Fruit fly (Drosophila melanogaster) whole organism, embryonic: ENCODE measurements around the gene CG13239.

ENCODE experiments used
- Adf1 ChIP-seq: fragments of 200-800 bp; sonication (Bioruptor generic); IDR thresholded peaks from 2 replicates; pipeline ENCODE4 v1.3.6; 2022; ENCODE audit warnings: missing biosample characterization, missing genetic modification characterization
- Asciz ChIP-seq: fragments of 200-800 bp; sonication (Bioruptor generic); optimal IDR thresholded peaks from 2 replicates; lab custom pipeline; 2017; ENCODE audit warnings: missing biosample characterization, mild to moderate bottlenecking, missing genetic modification characterization, missing genetic modification reagents
- CG10274 ChIP-seq: fragments of 200-800 bp; sonication (Bioruptor generic); optimal IDR thresholded peaks from 3 replicates; lab custom pipeline; 2017; ENCODE audit warnings: missing biosample characterization, mild to moderate bottlenecking, missing genetic modification characterization
- CG10321 ChIP-seq: fragments of 200-800 bp; sonication (Bioruptor generic); IDR thresholded peaks from 2 replicates; pipeline ENCODE4 v1.3.6; 2022; ENCODE audit warnings: missing biosample characterization, missing genetic modification characterization
- CG10565 ChIP-seq: fragments of 200-800 bp; sonication (Bioruptor generic); optimal IDR thresholded peaks from 3 replicates; lab custom pipeline; 2016; ENCODE audit warnings: missing biosample characterization, mild to moderate bottlenecking, missing genetic modification characterization
- CG11093 ChIP-seq: fragments of 200-800 bp; sonication (Bioruptor generic); IDR thresholded peaks from 3 replicates; pipeline ENCODE4 v1.3.6; 2022; ENCODE audit warnings: missing biosample characterization, missing genetic modification characterization
- CG11398 ChIP-seq: fragments of 200-800 bp; sonication (Bioruptor generic); optimal IDR thresholded peaks from 2 replicates; lab custom pipeline; 2016; ENCODE audit warnings: missing biosample characterization, missing genetic modification characterization
- CG11504 ChIP-seq: fragments of 200-800 bp; sonication (Bioruptor generic); optimal IDR thresholded peaks from 3 replicates; lab custom pipeline; 2019; ENCODE audit warnings: missing biosample characterization, mild to moderate bottlenecking, missing genetic modification characterization, moderate library complexity
- CG11560 ChIP-seq: fragments of 200-800 bp; sonication (Bioruptor generic); IDR thresholded peaks from 3 replicates; pipeline ENCODE4 v1.3.6; 2022; ENCODE audit warnings: missing biosample characterization, missing genetic modification characterization
- CG12659 ChIP-seq: fragments of 200-800 bp; sonication (Bioruptor generic); optimal IDR thresholded peaks from 3 replicates; lab custom pipeline; 2017; ENCODE audit warnings: mild to moderate bottlenecking, missing biosample characterization, missing genetic modification reagents, missing genetic modification characterization
- CG17186 ChIP-seq: fragments of 200-800 bp; sonication (Bioruptor generic); optimal IDR thresholded peaks from 3 replicates; lab custom pipeline; 2017; ENCODE audit warnings: missing biosample characterization, missing genetic modification reagents, missing genetic modification characterization
- CG1792 ChIP-seq: fragments of 200-800 bp; sonication (Bioruptor generic); optimal IDR thresholded peaks from 2 replicates; lab custom pipeline; 2016; ENCODE audit warnings: missing biosample characterization, missing genetic modification characterization
- CG18619 ChIP-seq: fragments of 200-800 bp; sonication (Bioruptor generic); optimal IDR thresholded peaks from 3 replicates; lab custom pipeline; 2017; ENCODE audit warnings: missing biosample characterization, mild to moderate bottlenecking, missing genetic modification characterization
- CG2116 ChIP-seq: fragments of 200-800 bp; sonication (Bioruptor generic); optimal IDR thresholded peaks from 3 replicates; lab custom pipeline; 2018; ENCODE audit warnings: missing biosample characterization, mild to moderate bottlenecking, missing genetic modification characterization
- CG3163 ChIP-seq: fragments of 200-800 bp; sonication (Bioruptor generic); optimal IDR thresholded peaks from 3 replicates; lab custom pipeline; 2016; ENCODE audit warnings: missing biosample characterization, missing genetic modification characterization
- CG3281 ChIP-seq: fragments of 200-800 bp; sonication (Bioruptor generic); optimal IDR thresholded peaks from 3 replicates; lab custom pipeline; 2017; ENCODE audit warnings: missing biosample characterization, mild to moderate bottlenecking, missing genetic modification characterization
- CG34224 ChIP-seq: fragments of 200-800 bp; sonication (Bioruptor generic); IDR thresholded peaks from 3 replicates; pipeline ENCODE4 v1.3.6; 2022; ENCODE audit warnings: missing biosample characterization, missing genetic modification characterization; ENCODE audit not compliant: partially characterized antibody
- CG6654 ChIP-seq: fragments of 200-800 bp; sonication (Bioruptor generic); optimal IDR thresholded peaks from 2 replicates; lab custom pipeline; 2017; ENCODE audit warnings: missing biosample characterization, mild to moderate bottlenecking, missing genetic modification characterization
- CG6854 ChIP-seq: fragments of 200-800 bp; sonication (Bioruptor generic); optimal IDR thresholded peaks from 3 replicates; lab custom pipeline; 2017; ENCODE audit warnings: missing biosample characterization, mild to moderate bottlenecking, missing genetic modification characterization
- CG7987 ChIP-seq: fragments of 200-800 bp; sonication (Bioruptor generic); optimal IDR thresholded peaks from 2 replicates; lab custom pipeline; 2018; ENCODE audit warnings: missing biosample characterization, mild to moderate bottlenecking, missing genetic modification characterization, moderate library complexity
- Dad ChIP-seq: fragments of 200-800 bp; sonication (Bioruptor generic); optimal IDR thresholded peaks from 3 replicates; lab custom pipeline; 2016; ENCODE audit warnings: missing biosample characterization, missing genetic modification characterization
- Dip2 ChIP-seq: fragments of 200-800 bp; sonication (Bioruptor generic); IDR thresholded peaks from 2 replicates; pipeline ENCODE4 v1.3.6; 2022; ENCODE audit warnings: missing biosample characterization, missing genetic modification characterization
- E2f2 ChIP-seq: fragments of 200-800 bp; sonication (Bioruptor generic); IDR thresholded peaks from 2 replicates; pipeline ENCODE4 v1.3.6; 2022; ENCODE audit warnings: missing biosample characterization, missing genetic modification characterization
- Elba2 ChIP-seq: fragments of 200-800 bp; sonication (Bioruptor generic); optimal IDR thresholded peaks from 3 replicates; lab custom pipeline; 2016; ENCODE audit warnings: missing biosample characterization, missing genetic modification characterization
- Gsc ChIP-seq: fragments of 200-800 bp; sonication (Bioruptor generic); IDR thresholded peaks from 2 replicates; pipeline ENCODE4 v1.3.6; 2022; ENCODE audit warnings: missing biosample characterization, missing genetic modification characterization
- Jarid2 ChIP-seq: fragments of 200-800 bp; sonication (Bioruptor generic); optimal IDR thresholded peaks from 3 replicates; lab custom pipeline; 2017; ENCODE audit warnings: mild to moderate bottlenecking, missing biosample characterization, missing genetic modification reagents, missing genetic modification characterization
- Lim3 ChIP-seq: fragments of 200-800 bp; sonication (Bioruptor generic); IDR thresholded peaks from 2 replicates; pipeline ENCODE4 v1.3.6; 2022; ENCODE audit warnings: missing biosample characterization, missing genetic modification characterization
- NC2β ChIP-seq: fragments of 200-800 bp; sonication (Bioruptor generic); optimal IDR thresholded peaks from 2 replicates; lab custom pipeline; 2016; ENCODE audit warnings: missing biosample characterization, missing genetic modification characterization
- Ptx1 ChIP-seq: fragments of 200-800 bp; sonication (Bioruptor generic); IDR thresholded peaks from 2 replicates; pipeline ENCODE4 v1.3.6; 2022; ENCODE audit warnings: missing biosample characterization, missing genetic modification characterization
- Rfx ChIP-seq: fragments of 200-800 bp; sonication (Bioruptor generic); IDR thresholded peaks from 2 replicates; pipeline ENCODE4 v1.3.6; 2022; ENCODE audit warnings: missing biosample characterization, missing genetic modification characterization
- Rx ChIP-seq: fragments of 200-800 bp; sonication (Bioruptor generic); IDR thresholded peaks from 2 replicates; pipeline ENCODE4 v1.3.6; 2022; ENCODE audit warnings: missing biosample characterization, missing genetic modification characterization
- Sox100B ChIP-seq: fragments of 200-800 bp; sonication (Bioruptor generic); optimal IDR thresholded peaks from 3 replicates; lab custom pipeline; 2018; ENCODE audit warnings: missing biosample characterization, mild to moderate bottlenecking, missing genetic modification characterization
- Sox102F ChIP-seq: fragments of 200-800 bp; sonication (Bioruptor generic); optimal IDR thresholded peaks from 2 replicates; lab custom pipeline; 2018; ENCODE audit warnings: missing biosample characterization, mild to moderate bottlenecking, missing genetic modification characterization, moderate library complexity
- Taf1 ChIP-seq: fragments of 200-800 bp; sonication (Bioruptor generic); IDR thresholded peaks from 2 replicates; pipeline ENCODE4 v1.3.6; 2022; ENCODE audit warnings: missing biosample characterization, missing genetic modification characterization
- ash1 ChIP-seq: fragments of 200-800 bp; sonication (Bioruptor generic); optimal IDR thresholded peaks from 2 replicates; lab custom pipeline; 2018; ENCODE audit warnings: missing biosample characterization, mild to moderate bottlenecking, missing genetic modification characterization
- chif ChIP-seq, 2 experiments: fragments of 200-800 bp; sonication (Bioruptor generic); optimal IDR thresholded peaks; 3 replicates each; lab custom pipeline; 2016; ENCODE audit warnings: missing biosample characterization in 2 of 2, missing genetic modification characterization in 2 of 2
- corto ChIP-seq: fragments of 200-800 bp; sonication (Bioruptor generic); optimal IDR thresholded peaks from 2 replicates; lab custom pipeline; 2016; ENCODE audit warnings: missing biosample characterization, mild to moderate bottlenecking, missing genetic modification characterization, moderate library complexity
- danr ChIP-seq: fragments of 200-800 bp; sonication (Bioruptor generic); IDR thresholded peaks from 2 replicates; pipeline ENCODE4 v1.3.6; 2022; ENCODE audit warnings: missing biosample characterization, missing genetic modification characterization
- exex ChIP-seq: fragments of 200-800 bp; sonication (Bioruptor generic); optimal IDR thresholded peaks from 4 replicates; lab custom pipeline; 2018; ENCODE audit warnings: missing biosample characterization, mild to moderate bottlenecking, missing genetic modification characterization, moderate library complexity
- fru ChIP-seq: fragments of >200 bp; optimal IDR thresholded peaks from 2 replicates; lab custom pipeline; 2017
- gem ChIP-seq: fragments of 200-800 bp; sonication (Bioruptor generic); optimal IDR thresholded peaks from 2 replicates; lab custom pipeline; 2019; ENCODE audit warnings: missing biosample characterization, mild to moderate bottlenecking, missing genetic modification characterization, moderate library complexity
- gsb ChIP-seq: fragments of 200-800 bp; sonication (Bioruptor generic); IDR thresholded peaks from 2 replicates; pipeline ENCODE4 v1.3.6; 2022; ENCODE audit warnings: missing biosample characterization, missing genetic modification characterization
- gsb-n ChIP-seq: fragments of 200-800 bp; sonication (Bioruptor generic); optimal IDR thresholded peaks from 3 replicates; lab custom pipeline; 2018; ENCODE audit warnings: missing biosample characterization, mild to moderate bottlenecking, missing genetic modification characterization
- mld ChIP-seq: fragments of 200-800 bp; sonication (Bioruptor generic); IDR thresholded peaks from 3 replicates; pipeline ENCODE4 v1.3.6; 2022; ENCODE audit warnings: missing biosample characterization, missing genetic modification characterization; ENCODE audit not compliant: partially characterized antibody
- otp ChIP-seq: fragments of 200-800 bp; sonication (Bioruptor generic); IDR thresholded peaks from 3 replicates; pipeline ENCODE4, ENCODE4 v1.3.6; 2022; ENCODE audit warnings: missing biosample characterization, missing genetic modification characterization
- ro ChIP-seq: fragments of 200-800 bp; sonication (Bioruptor generic); IDR thresholded peaks from 2 replicates; pipeline ENCODE4 v1.3.6; 2022; ENCODE audit warnings: missing biosample characterization, missing genetic modification characterization
- run ChIP-seq: fragments of 200-800 bp; sonication (Bioruptor generic); optimal IDR thresholded peaks from 3 replicates; lab custom pipeline; 2018; ENCODE audit warnings: missing biosample characterization, mild to moderate bottlenecking, missing genetic modification characterization
- salm ChIP-seq: fragments of 200-800 bp; sonication (Bioruptor generic); optimal IDR thresholded peaks from 2 replicates; lab custom pipeline; 2018; ENCODE audit warnings: missing biosample characterization, mild to moderate bottlenecking, missing genetic modification characterization
- sd ChIP-seq: fragments of 200-800 bp; sonication (Bioruptor generic); optimal IDR thresholded peaks from 3 replicates; lab custom pipeline; 2018; ENCODE audit warnings: missing biosample characterization, mild to moderate bottlenecking, missing genetic modification characterization, moderate library complexity
- tin ChIP-seq: fragments of 200-800 bp; sonication (Bioruptor generic); optimal IDR thresholded peaks from 3 replicates; lab custom pipeline; 2016; ENCODE audit warnings: missing biosample characterization, missing genetic modification characterization
- tup ChIP-seq: fragments of 200-800 bp; sonication (Bioruptor generic); optimal IDR thresholded peaks from 2 replicates; lab custom pipeline; 2016; ENCODE audit warnings: missing biosample characterization, mild to moderate bottlenecking, missing genetic modification characterization, moderate library complexity
- usp ChIP-seq: fragments of >200 bp; optimal IDR thresholded peaks from 2 replicates; lab custom pipeline; 2017; ENCODE audit warnings: missing biosample characterization, missing genetic modification characterization
- yki ChIP-seq: fragments of >200 bp; optimal IDR thresholded peaks from 3 replicates; lab custom pipeline; 2018

The CG13239 gene

dm6 chr3L:22868070-22868469 is 7.5 kb downstream of the CG13239 start, which contains the start of gene EMC4 (continued):
- TF ChIP-seq Rx (GFP tag; lab: Robert Waterston, UW) (no peak), CG6654 (GFP tag; lab: Kevin White, UChicago) (no peak), CG11093 (GFP tag; lab: Robert Waterston, UW) (no peak), Gsc (no peak), usp (GFP tag; lab: Kevin White, UChicago) (no peak), CG7987 (GFP tag; lab: Kevin White, UChicago) (peak; percentile 44), NC2β (peak; percentile 14), CG34224 (GFP tag; lab: Robert Waterston, UW) (peak; percentile 72), Jarid2 (GFP tag; lab: Kevin White, UChicago) (no peak), Sox102F (GFP tag; lab: Kevin White, UChicago) (no peak), Dip2 (GFP tag; lab: Robert Waterston, UW) (no peak), ro (no peak), Adf1 (no peak; the same call in 1 of the 2 replicates), Elba2 (peak; percentile 47), CG18619 (GFP tag; lab: Kevin White, UChicago) (peak; percentile 7), Taf1 (GFP tag; lab: Robert Waterston, UW) (no peak), tin (GFP tag; lab: Kevin White, UChicago) (peak; percentile 51), ash1 (GFP tag; lab: Kevin White, UChicago) (no peak), mld (GFP tag; lab: Robert Waterston, UW) (no peak), CG11560 (no peak), Lim3 (GFP tag; lab: Robert Waterston, UW) (no peak), sd (tag; lab: Kevin White, UChicago) (no peak), otp (GFP tag; lab: Robert Waterston, UW) (no peak), E2f2 (GFP tag; lab: Robert Waterston, UW) (peak; percentile 97), salm (tag; lab: Kevin White, UChicago) (no peak), CG1792 (GFP tag; lab: Kevin White, UChicago) (no peak), chif (GFP tag; optimal IDR thresholded peaks at IDR 0.05; lab: Kevin White, UChicago) (peak; percentile 22 to 51), danr (no peak), Dad (peak; percentile 56), tup (GFP tag; lab: Kevin White, UChicago) (no peak), CG17186 (peak; percentile 48), CG11504 (tag; lab: Kevin White, UChicago) (peak; percentile 29), Ptx1 (GFP tag; lab: Robert Waterston, UW) (no peak), CG3163 (GFP tag; lab: Kevin White, UChicago) (peak; percentile 39), fru (lab: Kevin White, UChicago) (no peak), CG10565 (GFP tag; lab: Kevin White, UChicago) (no peak), corto (GFP tag; lab: Kevin White, UChicago) (peak; percentile 54), CG3281 (peak; percentile 34), gsb-n (tag; lab: Kevin White, UChicago) (peak; percentile 11), gem (tag; lab: Kevin White, UChicago) (no peak), CG6854 (GFP tag; lab: Kevin White, UChicago) (peak; percentile 4), run (no peak), Rfx (peak; percentile 78), Asciz (GFP tag; lab: Kevin White, UChicago) (no peak), CG12659 (peak; percentile 60), CG11398 (peak; percentile 23), Sox100B (GFP tag; lab: Kevin White, UChicago) (no peak), gsb (no peak), CG2116 (GFP tag; lab: Kevin White, UChicago) (peak; percentile 93), exex (tag; lab: Kevin White, UChicago) (no peak), yki (no peak), CG10321 (GFP tag; lab: Robert Waterston, UW) (no peak), CG10274 (GFP tag; lab: Kevin White, UChicago) (no peak)
